Worm (Caenorhabditis elegans) whole organism, mixed stage, embryonic: ENCODE results near the gene sun-1.

Experiments used
- ces-1 ChIP-seq: fragments of 150-350 bp; optimal IDR thresholded peaks from 2 replicates; lab custom pipeline; 2014; ENCODE audit warnings: missing biosample characterization, missing genetic modification reagents, missing genetic modification characterization
- elt-3 ChIP-seq: fragments of 150-350 bp; optimal IDR thresholded peaks from 2 replicates; lab custom pipeline; 2014; ENCODE audit warnings: missing biosample characterization, missing genetic modification characterization
- flh-1 ChIP-seq: fragments of 200-800 bp; sonication (Bioruptor generic); optimal IDR thresholded peaks from 2 replicates; lab custom pipeline; 2018; ENCODE audit warnings: mild to moderate bottlenecking, missing genetic modification characterization, moderate library complexity, missing compliant biosample characterization
- mep-1 ChIP-seq: fragments of 150-350 bp; optimal IDR thresholded peaks from 2 replicates; lab custom pipeline; 2017; ENCODE audit warnings: missing biosample characterization, missing genetic modification reagents, missing genetic modification characterization, inconsistent platforms
- mls-2 ChIP-seq: sonication (generic microtip); optimal IDR thresholded peaks from 2 replicates; lab custom pipeline; 2016; ENCODE audit warnings: mild to moderate bottlenecking, missing genetic modification characterization, moderate library complexity, missing compliant biosample characterization
- nhr-12 ChIP-seq: fragments of 150-350 bp; optimal IDR thresholded peaks from 2 replicates; lab custom pipeline; 2014; ENCODE audit warnings: missing biosample characterization, missing genetic modification characterization
- nhr-2 ChIP-seq: fragments of 150-350 bp; optimal IDR thresholded peaks from 2 replicates; lab custom pipeline; 2014; ENCODE audit warnings: missing biosample characterization, missing genetic modification characterization
- nhr-28 ChIP-seq: fragments of 150-350 bp; optimal IDR thresholded peaks from 2 replicates; lab custom pipeline; 2014; ENCODE audit warnings: missing biosample characterization, missing genetic modification characterization
- pha-4 ChIP-seq: fragments of 150-350 bp; optimal IDR thresholded peaks from 2 replicates; lab custom pipeline; 2018; ENCODE audit warnings: missing biosample characterization, missing genetic modification reagents, missing genetic modification characterization
- unc-62 ChIP-seq: fragments of 150-350 bp; optimal IDR thresholded peaks from 2 replicates; lab custom pipeline; 2014; ENCODE audit warnings: missing biosample characterization, missing genetic modification reagents, missing genetic modification characterization

DNA sequence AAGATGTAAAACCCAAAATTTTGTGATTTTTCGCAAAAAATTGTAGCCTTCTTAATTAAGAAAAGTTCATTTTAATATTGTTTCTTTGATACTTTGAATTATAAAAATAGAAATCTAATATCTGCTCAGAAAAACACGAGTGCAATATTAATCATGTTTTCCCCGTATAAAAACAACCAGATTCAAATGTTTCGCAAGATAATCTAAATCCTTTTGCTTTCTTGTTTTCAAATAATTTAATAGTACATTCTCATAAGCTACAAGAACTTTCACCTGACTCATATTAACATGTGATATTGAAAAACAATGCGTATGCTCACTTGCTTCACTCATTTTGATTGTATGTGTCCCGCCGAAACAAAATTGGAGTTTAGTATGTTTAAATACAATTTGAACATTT is 42.0 kb upstream of the sun-1 start:
- TF ChIP-seq nhr-2, result no peak
- no peak for TF ChIP-seq mep-1
- TF ChIP-seq nhr-12 (tag; lab: Kevin White, UChicago), result no peak
- no peak for TF ChIP-seq nhr-28 (tag; lab: Kevin White, UChicago)
- TF ChIP-seq mls-2 (tag; lab: Kevin White, UChicago), result no peak
- TF ChIP-seq elt-3 (tag; lab: Kevin White, UChicago), result no peak
- no peak for TF ChIP-seq pha-4
- no peak for TF ChIP-seq flh-1
- no peak for TF ChIP-seq unc-62 (GFP tag; lab: Kevin White, UChicago)
- no peak for TF ChIP-seq ces-1 (GFP tag; lab: Kevin White, UChicago)
